Worm (Caenorhabditis elegans): ENCODE results near the gene F26D2.3.

F26D2.3 gene

DNA sequence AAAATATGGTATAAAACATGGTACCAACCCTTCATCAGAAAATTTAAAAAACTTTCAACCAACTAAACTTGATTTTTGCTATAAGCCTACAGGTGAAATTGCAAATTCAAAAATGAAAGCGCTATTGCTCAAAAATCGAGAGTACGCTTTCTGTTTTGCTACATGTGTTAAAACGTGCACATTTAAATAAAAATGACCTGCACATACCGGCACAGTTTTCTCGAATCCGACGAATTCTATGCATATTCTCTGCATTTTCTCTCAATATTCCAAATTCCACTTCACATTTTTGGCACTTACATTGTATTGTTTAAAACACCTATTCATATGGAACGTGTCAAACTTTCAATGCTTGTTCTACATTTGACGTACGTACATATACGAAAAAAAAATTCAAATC, 2.8 kb downstream of the F26D2.3 start, which contains the start of gene srh-145:
srh-145 (plus strand) TSS at position 193 of the 400 bp plus-strand sequence.
- TF ChIP-seq aha-1 (tag) (peak; percentile 78), unc-62 (GFP tag; optimal IDR thresholded peaks at IDR 0.05 in 1 of 2) (peak in 1 of 2 experiments; percentile 60), unc-62 (tag; optimal IDR thresholded peaks at IDR 0.05) (no peak), mxl-2 (GFP tag; conservative IDR thresholded peaks at IDR 0.05) (0 out of 2 replicates have a peak, but pooled peaks have one; percentile 11), gei-8 (GFP tag; optimal IDR thresholded peaks at IDR 0.05) (no peak)

DNA sequence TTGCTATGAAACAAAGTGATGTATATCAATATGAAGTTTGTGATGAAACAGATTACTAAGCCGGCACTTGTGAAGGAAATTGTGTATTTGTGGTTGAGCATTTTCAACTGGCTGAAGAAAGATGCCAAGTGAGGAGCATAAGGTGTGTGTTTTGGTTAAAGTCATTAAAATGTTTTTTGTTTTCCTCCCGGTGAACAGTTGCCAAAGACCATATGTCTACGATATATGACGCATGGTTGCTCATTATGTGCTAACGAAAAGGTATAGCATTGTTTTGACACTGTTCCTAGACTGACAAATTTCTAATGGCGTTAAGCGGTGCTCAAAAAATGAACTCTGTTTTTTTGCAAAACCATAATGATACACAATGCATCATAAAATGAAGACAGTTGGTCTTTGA, 9.3 kb downstream of the F26D2.3 start, which contains the start of gene str-55:
str-55 (minus strand) TSS at position 101 of the 400 bp plus-strand sequence.
- TF ChIP-seq Y75B8A.6 (GFP tag; IDR thresholded peaks at IDR 0.05) (no peak), ceh-32 (tag; optimal IDR thresholded peaks at IDR 0.05; ENCODE audit: poor library complexity) (no peak), gei-8 (GFP tag; optimal IDR thresholded peaks at IDR 0.05) (no peak), ceh-44 (GFP tag; IDR thresholded peaks at IDR 0.05) (no peak), lsy-2 (tag; optimal IDR thresholded peaks at IDR 0.05) (no peak), nhr-77 (tag; optimal IDR thresholded peaks at IDR 0.05) (no peak), unc-39 (tag; optimal IDR thresholded peaks at IDR 0.05) (no peak), pqm-1 (tag; optimal IDR thresholded peaks at IDR 0.05) (no peak), Y5F2A.4 (GFP tag; optimal IDR thresholded peaks at IDR 0.05) (no peak), ceh-28 (tag; optimal IDR thresholded peaks at IDR 0.05) (no peak)

DNA sequence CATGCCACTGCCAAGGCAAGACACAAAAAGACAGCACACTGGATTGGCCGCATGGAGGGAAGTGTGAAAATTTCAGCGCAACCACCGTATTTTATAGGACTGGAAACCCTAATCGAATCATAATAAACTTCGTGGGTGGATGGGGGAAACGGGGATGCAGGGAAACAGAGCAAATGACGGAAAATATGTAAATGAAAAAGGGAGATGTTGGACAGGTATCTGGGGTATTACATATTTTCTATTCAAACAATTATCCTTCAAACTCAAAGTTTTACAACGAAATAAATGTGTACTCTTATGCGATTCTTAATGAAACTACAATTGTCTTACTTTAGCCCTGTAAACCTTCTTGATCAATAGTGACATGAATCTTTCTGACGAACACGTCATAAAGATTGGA, 12.0 kb downstream of the F26D2.3 start, which contains the start of gene F26D2.16:
F26D2.16 (minus strand) TSS at position 101 of the 400 bp plus-strand sequence.
- TF ChIP-seq Y105C5A.15 (GFP tag; IDR thresholded peaks at IDR 0.05) (no peak), aha-1 (tag) (peak; percentile 81)

DNA sequence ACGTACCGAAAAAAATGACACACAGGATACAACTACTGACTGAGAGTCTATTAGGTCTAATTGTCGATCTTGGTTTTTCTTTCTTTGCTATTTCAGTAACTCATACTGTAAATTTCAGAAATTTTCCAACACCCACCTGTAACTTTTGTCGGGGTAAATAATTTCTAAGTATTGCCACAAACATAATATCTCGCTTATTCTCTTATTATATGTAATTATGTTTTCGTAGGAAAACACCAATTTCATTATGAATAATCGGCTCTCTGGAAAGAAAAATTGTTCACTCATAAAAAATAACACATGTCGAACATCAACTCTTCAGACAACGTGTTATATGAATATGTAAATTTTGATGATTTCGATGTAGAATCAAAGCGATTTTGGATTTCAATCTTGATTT, 12.9 kb downstream of the F26D2.3 start, which contains the start of gene srw-48:
srw-48 (plus strand) TSS at position 301 of the 400 bp plus-strand sequence.
- TF ChIP-seq nhr-42 (GFP tag; IDR thresholded peaks at IDR 0.05) (no peak), ces-1 (GFP tag; optimal IDR thresholded peaks at IDR 0.05) (no peak), nhr-6 (tag; optimal IDR thresholded peaks at IDR 0.05) (no peak), nhr-237 (tag; optimal IDR thresholded peaks at IDR 0.05) (no peak)

DNA sequence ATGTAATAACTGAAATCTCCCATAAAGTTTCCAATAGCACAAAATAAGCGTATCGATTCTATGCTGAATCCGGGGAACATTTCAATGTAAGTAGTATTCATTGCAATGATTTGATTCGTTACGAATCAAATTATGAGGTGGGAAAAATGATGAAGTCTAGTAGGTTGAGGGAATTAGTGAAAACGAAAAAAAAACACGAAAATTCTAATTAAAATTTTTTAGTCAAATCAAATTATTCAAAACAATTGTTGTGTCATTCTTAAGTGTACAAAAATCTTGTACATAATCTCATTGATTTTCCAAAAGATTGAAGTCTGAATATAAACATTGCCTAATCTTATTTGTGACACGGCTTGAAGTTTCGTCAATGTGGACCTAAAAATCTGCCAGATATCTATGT, 16.7 kb downstream of the F26D2.3 start, which contains the start of gene srw-29:
srw-29 (minus strand) TSS at position 101 of the 400 bp plus-strand sequence.
- no peak for TF ChIP-seq mes-2 (tag; optimal IDR thresholded peaks at IDR 0.05; ENCODE audit: poor library complexity, severe bottlenecking)
- no peak for TF ChIP-seq T26A8.4 (GFP tag; IDR thresholded peaks at IDR 0.05)
- no peak for TF ChIP-seq madf-9 (GFP tag; conservative IDR thresholded peaks at IDR 0.05)

DNA sequence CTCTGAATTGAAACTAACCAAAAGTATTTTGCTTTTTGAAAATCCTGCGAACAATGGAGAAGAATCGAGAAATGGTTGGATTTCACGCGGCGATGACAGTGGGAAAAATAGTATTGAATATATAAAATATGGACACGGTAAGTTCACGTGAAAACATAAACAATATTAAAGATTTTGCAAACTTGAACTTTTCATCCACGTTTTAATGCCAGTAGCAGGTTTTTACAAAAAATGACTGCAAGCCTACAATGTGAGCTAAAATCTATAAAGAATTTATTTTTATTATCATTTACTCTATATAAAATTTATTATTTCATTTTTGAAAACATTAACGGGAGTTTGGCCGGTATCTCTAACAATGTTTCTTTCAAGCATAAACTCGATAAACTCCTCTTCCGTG, 21.7 kb downstream of the F26D2.3 start, which contains the start of gene F26D2.10:
F26D2.10 (minus strand) TSS at position 101 of the 400 bp plus-strand sequence.
- no peak for TF ChIP-seq madf-5 (GFP tag; IDR thresholded peaks at IDR 0.05)
- TF ChIP-seq dmd-8 (GFP tag; IDR thresholded peaks at IDR 0.05), result no peak
- no peak for TF ChIP-seq mep-1 (tag; optimal IDR thresholded peaks at IDR 0.05)
- no peak for TF ChIP-seq D1046.2 (GFP tag; IDR thresholded peaks at IDR 0.05)
- no peak for TF ChIP-seq fos-1 (tag; optimal IDR thresholded peaks at IDR 0.05)

DNA sequence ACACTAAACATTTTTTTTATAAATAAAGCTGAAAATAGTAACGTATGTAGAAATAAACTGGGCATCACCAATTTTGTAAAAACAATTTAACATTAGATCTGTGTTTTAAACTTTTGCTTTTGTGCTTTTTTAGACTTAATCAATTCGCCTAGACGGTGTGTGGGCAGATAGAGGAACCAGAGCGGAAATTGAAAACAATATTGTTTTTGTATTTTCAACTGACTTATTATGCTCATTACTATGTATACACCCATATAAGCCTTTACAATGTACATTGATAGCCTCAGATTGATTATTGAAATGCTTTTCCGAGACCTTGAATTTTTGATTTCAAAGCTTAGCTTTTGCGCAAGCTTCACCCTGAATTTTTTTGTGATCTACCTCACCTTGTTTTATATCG, 22.2 kb downstream of the F26D2.3 start, which contains the start of gene str-73:
str-73 (plus strand) TSS at position 301 of the 400 bp plus-strand sequence.
- TF ChIP-seq egl-27 (tag; optimal IDR thresholded peaks at IDR 0.05) (no peak), fos-1 (tag; optimal IDR thresholded peaks at IDR 0.05) (no peak), ceh-44 (GFP tag; IDR thresholded peaks at IDR 0.05) (no peak), ceh-32 (tag; optimal IDR thresholded peaks at IDR 0.05; ENCODE audit: poor library complexity) (no peak), skn-1 (tag; optimal IDR thresholded peaks at IDR 0.05) (no peak), nhr-41 (GFP tag; IDR thresholded peaks at IDR 0.05) (no peak), Y5F2A.4 (GFP tag; optimal IDR thresholded peaks at IDR 0.05) (no peak), ceh-82 (tag; optimal IDR thresholded peaks at IDR 0.05) (no peak), T20F7.1 (GFP tag; optimal IDR thresholded peaks at IDR 0.05) (no peak)
